Fruit fly (Drosophila melanogaster) whole organism, adult: ENCODE data around the gene Rbp1-like.

Source experiments
- CG11617 ChIP-seq: fragments of 200-800 bp; sonication (Bioruptor generic); optimal IDR thresholded peaks from 2 replicates; lab custom pipeline; 2017; ENCODE audit warnings: mild to moderate bottlenecking, missing biosample characterization, missing genetic modification reagents, missing genetic modification characterization
- CG12768 ChIP-seq: fragments of 200-800 bp; sonication (Bioruptor generic); optimal IDR thresholded peaks from 2 replicates; lab custom pipeline; 2017; ENCODE audit warnings: missing biosample characterization, missing genetic modification characterization, mild to moderate bottlenecking, moderate library complexity, missing genetic modification reagents
- CG14711 ChIP-seq: fragments of 200-800 bp; sonication (Bioruptor generic); optimal IDR thresholded peaks from 2 replicates; lab custom pipeline; 2018; ENCODE audit warnings: missing biosample characterization, mild to moderate bottlenecking, missing genetic modification characterization, moderate library complexity
- CG1620 ChIP-seq: fragments of 200-800 bp; sonication (Bioruptor generic); optimal IDR thresholded peaks from 2 replicates; lab custom pipeline; 2016; ENCODE audit warnings: missing biosample characterization, missing genetic modification characterization
- CG33017 ChIP-seq: fragments of 200-800 bp; sonication (Bioruptor generic); optimal IDR thresholded peaks from 2 replicates; lab custom pipeline; 2018; ENCODE audit warnings: missing biosample characterization, mild to moderate bottlenecking, missing genetic modification characterization, moderate library complexity
- CG5204 ChIP-seq: fragments of 200-800 bp; sonication (Bioruptor generic); optimal IDR thresholded peaks from 2 replicates; lab custom pipeline; 2016; ENCODE audit warnings: missing biosample characterization, missing genetic modification characterization
- CG7045 ChIP-seq: fragments of 200-800 bp; sonication (Bioruptor generic); optimal IDR thresholded peaks from 2 replicates; lab custom pipeline; 2017; ENCODE audit warnings: missing biosample characterization, mild to moderate bottlenecking, missing genetic modification characterization
- CG7101 ChIP-seq: fragments of 200-800 bp; sonication (Bioruptor generic); optimal IDR thresholded peaks from 2 replicates; lab custom pipeline; 2018; ENCODE audit warnings: missing biosample characterization, mild to moderate bottlenecking, missing genetic modification characterization, moderate library complexity
- Clk ChIP-seq: fragments of 200-800 bp; sonication (Bioruptor generic); optimal IDR thresholded peaks from 2 replicates; lab custom pipeline; 2017; ENCODE audit warnings: missing biosample characterization, missing genetic modification characterization
- Crg-1 ChIP-seq: fragments of 200-800 bp; sonication (Bioruptor generic); optimal IDR thresholded peaks from 2 replicates; lab custom pipeline; 2016; ENCODE audit warnings: missing biosample characterization, missing genetic modification characterization
- Hr96 ChIP-seq: fragments of 200-800 bp; sonication (Bioruptor generic); optimal IDR thresholded peaks from 2 replicates; lab custom pipeline; 2016; ENCODE audit warnings: missing biosample characterization, missing genetic modification characterization
- Mnt ChIP-seq: fragments of 200-800 bp; sonication (Bioruptor generic); optimal IDR thresholded peaks from 2 replicates; lab custom pipeline; 2016; ENCODE audit warnings: missing biosample characterization, mild to moderate bottlenecking, missing genetic modification characterization
- bab1 ChIP-seq: fragments of 200-800 bp; sonication (Bioruptor generic); optimal IDR thresholded peaks from 3 replicates; lab custom pipeline; 2019; ENCODE audit warnings: missing biosample characterization, mild to moderate bottlenecking, missing genetic modification characterization, moderate library complexity
- cic ChIP-seq: fragments of 200-800 bp; sonication (Bioruptor generic); optimal IDR thresholded peaks from 2 replicates; lab custom pipeline; 2017; ENCODE audit warnings: missing biosample characterization, mild to moderate bottlenecking, missing genetic modification characterization, moderate library complexity
- cnc ChIP-seq, 2 experiments: fragments of >200 bp; optimal IDR thresholded peaks; 2 replicates each; lab custom pipeline; 2017
- kay ChIP-seq: fragments of 200-800 bp; sonication (Bioruptor generic); peaks from one replicate; lab custom pipeline; 2016; ENCODE audit warnings: missing biosample characterization, missing genetic modification characterization, borderline replicate concordance
- ovo ChIP-seq: fragments of 200-800 bp; sonication (Bioruptor generic); optimal IDR thresholded peaks from 2 replicates; lab custom pipeline; 2016; ENCODE audit warnings: missing biosample characterization, missing genetic modification characterization
- pad ChIP-seq: fragments of 200-800 bp; sonication (Bioruptor generic); optimal IDR thresholded peaks from 3 replicates; lab custom pipeline; 2017; ENCODE audit warnings: missing biosample characterization, missing genetic modification characterization, mild to moderate bottlenecking, moderate library complexity, missing genetic modification reagents
- tj ChIP-seq: fragments of 200-800 bp; sonication (Bioruptor generic); optimal IDR thresholded peaks from 3 replicates; lab custom pipeline; 2017; ENCODE audit warnings: missing biosample characterization, mild to moderate bottlenecking, missing genetic modification characterization, moderate library complexity
- toe ChIP-seq: fragments of 200-800 bp; sonication (Bioruptor generic); optimal IDR thresholded peaks from 2 replicates; lab custom pipeline; 2016; ENCODE audit warnings: missing biosample characterization, missing genetic modification characterization

The Rbp1-like gene

DNA sequence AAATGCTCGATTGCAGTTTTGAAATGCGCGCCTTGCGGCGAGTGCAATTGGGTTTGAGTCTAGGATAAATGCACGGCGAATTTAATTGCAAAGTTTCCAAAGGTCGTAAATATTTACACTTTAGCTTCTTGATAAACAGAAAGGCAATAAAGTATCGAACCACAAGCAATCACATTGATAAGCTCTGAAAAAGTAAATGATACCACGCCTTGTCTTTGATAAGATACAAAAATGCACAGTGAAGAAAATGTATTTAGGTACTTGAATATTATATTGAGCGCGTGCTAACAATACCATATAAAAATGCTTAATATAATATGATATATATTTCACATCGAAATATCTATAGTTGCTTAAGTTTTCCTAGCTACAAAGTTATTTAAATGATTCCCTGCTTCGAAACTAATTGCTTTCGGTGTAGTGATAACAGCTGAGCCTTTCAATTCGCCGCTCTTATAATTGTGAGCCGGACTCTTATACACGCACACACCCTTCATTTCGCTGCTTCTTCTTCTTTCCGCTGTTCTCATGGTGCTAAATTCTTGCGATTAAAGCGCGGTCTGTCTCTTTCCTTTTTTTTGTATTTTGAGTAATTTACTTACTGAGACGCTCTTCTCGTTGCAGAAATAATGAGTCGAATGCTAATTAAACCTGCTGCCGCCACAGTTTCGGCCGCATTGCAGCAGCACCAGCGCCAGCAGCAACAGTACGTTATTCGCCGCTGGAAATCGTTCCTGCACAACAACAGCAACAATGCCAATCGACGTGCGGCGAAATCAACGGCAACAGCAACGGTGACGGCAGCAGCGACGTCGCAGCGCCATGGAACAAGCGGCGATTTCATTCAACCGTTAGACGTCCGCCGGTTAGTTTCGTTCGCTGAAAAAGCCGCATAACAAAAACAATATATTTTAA lies 11.2 kb downstream of the Rbp1-like start:
- TF ChIP-seq CG14711 (tag; lab: Kevin White, UChicago) (peak; percentile 87), bab1 (GFP tag; lab: Kevin White, UChicago) (peak; percentile 53), ovo (peak; percentile 89), CG5204 (peak; percentile 53), kay (GFP tag; lab: Kevin White, UChicago) (peak; percentile 46), CG7045 (GFP tag; lab: Kevin White, UChicago) (peak; percentile 74), tj (GFP tag; lab: Kevin White, UChicago) (peak; percentile 75), cic (GFP tag; lab: Kevin White, UChicago) (peak; percentile 12), CG1620 (peak; percentile 42), CG33017 (tag; lab: Kevin White, UChicago) (peak; percentile 80), pad (GFP tag; lab: Kevin White, UChicago) (no peak), Clk (GFP tag; lab: Kevin White, UChicago) (no peak), toe (GFP tag; lab: Kevin White, UChicago) (peak; percentile 36), Hr96 (no peak), cnc (optimal IDR thresholded peaks at IDR 0.05; lab: Kevin White, UChicago) (no peak), CG12768 (GFP tag; lab: Kevin White, UChicago) (peak; percentile 77), Crg-1 (peak; percentile 80), Mnt (GFP tag; lab: Kevin White, UChicago) (peak; percentile 79), CG11617 (GFP tag; lab: Kevin White, UChicago) (peak; percentile 83), CG7101 (tag; lab: Kevin White, UChicago) (peak; percentile 95)

DNA sequence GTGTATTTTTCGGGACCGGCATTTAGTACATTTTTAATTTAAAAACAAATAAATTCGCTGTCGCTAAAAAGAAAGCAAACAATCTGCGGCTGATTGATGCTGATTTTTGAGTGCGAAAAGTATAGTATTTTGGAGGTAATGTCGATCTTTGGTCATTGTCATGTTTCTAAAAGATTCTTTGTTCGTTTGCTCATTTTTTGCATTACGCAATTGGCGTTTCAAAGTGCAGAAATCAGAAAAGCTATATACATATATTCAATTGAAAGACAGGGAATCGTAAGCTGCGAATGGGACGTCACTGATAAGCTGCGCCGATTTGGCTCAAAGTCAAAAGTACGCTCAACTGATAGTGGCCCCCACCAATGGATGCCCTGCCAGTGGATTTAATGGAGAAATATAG lies 12.2 kb downstream of the Rbp1-like start:
- no peak for TF ChIP-seq Mnt (GFP tag; lab: Kevin White, UChicago)
- TF ChIP-seq CG7045 (GFP tag; lab: Kevin White, UChicago), result no peak
- TF ChIP-seq bab1 (GFP tag; lab: Kevin White, UChicago), result no peak
- no peak for TF ChIP-seq toe (GFP tag; lab: Kevin White, UChicago)
- TF ChIP-seq kay (GFP tag; lab: Kevin White, UChicago), result no peak
- TF ChIP-seq tj (GFP tag; lab: Kevin White, UChicago), result no peak
- no peak for TF ChIP-seq CG33017 (tag; lab: Kevin White, UChicago)
- TF ChIP-seq Hr96, result no peak
- no peak for TF ChIP-seq pad (GFP tag; lab: Kevin White, UChicago)
- no peak for TF ChIP-seq CG7101 (tag; lab: Kevin White, UChicago)
- no peak for TF ChIP-seq CG1620
- TF ChIP-seq Crg-1, result no peak
- no peak for TF ChIP-seq CG11617 (GFP tag; lab: Kevin White, UChicago)
- no peak for TF ChIP-seq CG5204

DNA sequence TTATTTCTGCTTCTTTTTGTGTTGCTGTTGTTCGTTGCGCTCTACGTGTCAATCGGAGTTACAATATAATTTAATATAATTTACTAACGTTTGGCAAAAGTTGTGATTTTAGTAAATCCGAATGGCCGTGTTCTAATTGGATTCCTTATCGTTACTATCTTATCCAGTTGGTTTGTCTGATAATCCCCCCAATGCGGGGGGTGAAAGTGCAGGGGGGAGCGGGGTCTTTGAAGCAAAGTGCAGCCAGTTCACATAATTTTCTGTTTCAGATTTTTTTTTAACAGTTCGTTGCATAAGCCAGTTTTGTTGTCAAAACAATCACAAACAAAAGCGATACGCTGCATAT lies 13.0 kb downstream of the Rbp1-like start:
- TF ChIP-seq toe (GFP tag; lab: Kevin White, UChicago), result no peak
- TF ChIP-seq ovo, result peak; percentile 65
- no peak for TF ChIP-seq tj (GFP tag; lab: Kevin White, UChicago)
- no peak for TF ChIP-seq kay (GFP tag; lab: Kevin White, UChicago)

dm6 chrX:13370826-13371703 lies 13.6 kb downstream of the Rbp1-like start:
- peak; percentile 25 for TF ChIP-seq CG12768 (GFP tag; lab: Kevin White, UChicago)
- no peak for TF ChIP-seq cnc (optimal IDR thresholded peaks at IDR 0.05; lab: Kevin White, UChicago)
- no peak for TF ChIP-seq Hr96
- TF ChIP-seq kay (GFP tag; lab: Kevin White, UChicago), result peak; percentile 72
- TF ChIP-seq CG14711 (tag; lab: Kevin White, UChicago), result peak; percentile 27
- TF ChIP-seq Crg-1, result peak; percentile 37
- no peak for TF ChIP-seq CG5204
- TF ChIP-seq cic (GFP tag; lab: Kevin White, UChicago), result peak; percentile 22
- peak; percentile 6 for TF ChIP-seq toe (GFP tag; lab: Kevin White, UChicago)
- TF ChIP-seq Clk (GFP tag; lab: Kevin White, UChicago), result no peak
- TF ChIP-seq Mnt (GFP tag; lab: Kevin White, UChicago), result peak; percentile 72
- TF ChIP-seq pad (GFP tag; lab: Kevin White, UChicago), result no peak
- no peak for TF ChIP-seq ovo
- no peak for TF ChIP-seq CG7045 (GFP tag; lab: Kevin White, UChicago)
- TF ChIP-seq CG1620, result peak; percentile 21
- no peak for TF ChIP-seq CG33017 (tag; lab: Kevin White, UChicago)
- peak; percentile 35 for TF ChIP-seq CG11617 (GFP tag; lab: Kevin White, UChicago)
- peak; percentile 53 for TF ChIP-seq bab1 (GFP tag; lab: Kevin White, UChicago)
- peak; percentile 28 for TF ChIP-seq tj (GFP tag; lab: Kevin White, UChicago)
- peak; percentile 32 for TF ChIP-seq CG7101 (tag; lab: Kevin White, UChicago)

DNA sequence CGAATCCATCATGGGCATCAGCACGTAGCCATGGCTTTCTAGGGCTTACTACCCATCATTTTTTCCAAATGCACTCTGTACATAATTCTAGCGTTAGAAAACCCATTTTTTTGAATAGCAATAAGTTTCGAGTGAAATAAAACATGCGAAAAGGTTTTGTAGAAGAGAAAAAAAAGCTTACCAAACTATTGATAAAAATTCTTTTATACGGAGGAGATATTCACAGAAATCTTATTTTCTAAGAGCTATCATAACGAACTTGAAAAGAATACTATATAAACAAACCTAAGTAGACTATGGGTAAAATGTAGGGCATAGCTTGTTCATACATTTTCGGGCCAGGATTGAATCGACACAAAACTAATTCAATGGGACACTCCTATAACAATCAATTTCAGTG lies 14.4 kb downstream of the Rbp1-like start, which contains the start of gene CG1640:
Gene CG1640 (plus strand): TSS at position 301 of the 400 bp plus-strand sequence.
- TF ChIP-seq ovo (no peak), kay (GFP tag; lab: Kevin White, UChicago) (peak; percentile 19)
